Fruit fly (Drosophila melanogaster) whole organism, embryonic: ENCODE data around the gene HisCl1.

Source experiments
- BEAF-32 ChIP-seq: fragments of 200-800 bp; sonication (Bioruptor generic); optimal IDR thresholded peaks from 3 replicates; lab custom pipeline; 2017; ENCODE audit warnings: missing biosample characterization, missing genetic modification characterization, mild to moderate bottlenecking, moderate library complexity, missing genetic modification reagents
- C15 ChIP-seq: fragments of 200-800 bp; sonication (Bioruptor generic); IDR thresholded peaks from 3 replicates; pipeline ENCODE4 v1.3.6; 2022; ENCODE audit warnings: missing biosample characterization, missing genetic modification characterization
- CG10147 ChIP-seq: fragments of 200-800 bp; sonication (Bioruptor generic); optimal IDR thresholded peaks from 2 replicates; lab custom pipeline; 2019; ENCODE audit warnings: missing biosample characterization, mild to moderate bottlenecking, missing genetic modification characterization, moderate library complexity
- CG10366 ChIP-seq: fragments of 200-800 bp; sonication (Bioruptor generic); IDR thresholded peaks from 2 replicates; pipeline ENCODE4 v1.3.6; 2022; ENCODE audit warnings: missing biosample characterization, missing genetic modification characterization
- CG12769 ChIP-seq: fragments of 200-800 bp; sonication (Bioruptor generic); optimal IDR thresholded peaks from 2 replicates; lab custom pipeline; 2019; ENCODE audit warnings: missing biosample characterization, mild to moderate bottlenecking, missing genetic modification characterization, moderate library complexity
- CG16813 ChIP-seq: fragments of 200-800 bp; sonication (Bioruptor generic); IDR thresholded peaks from 3 replicates; pipeline ENCODE4 v1.3.6; 2022; ENCODE audit warnings: missing biosample characterization, missing genetic modification characterization; ENCODE audit not compliant: partially characterized antibody
- CG17568 ChIP-seq: fragments of 200-800 bp; sonication (Bioruptor generic); optimal IDR thresholded peaks from 2 replicates; lab custom pipeline; 2018; ENCODE audit warnings: missing biosample characterization, mild to moderate bottlenecking, missing genetic modification characterization, moderate library complexity
- CG1792 ChIP-seq: fragments of 200-800 bp; sonication (Bioruptor generic); optimal IDR thresholded peaks from 2 replicates; lab custom pipeline; 2016; ENCODE audit warnings: missing biosample characterization, missing genetic modification characterization
- CG1832 ChIP-seq: fragments of 200-800 bp; sonication (Bioruptor generic); optimal IDR thresholded peaks from 2 replicates; lab custom pipeline; 2017; ENCODE audit warnings: missing biosample characterization, mild to moderate bottlenecking, missing genetic modification characterization, inconsistent platforms
- CG18476 ChIP-seq: fragments of 200-800 bp; sonication (Bioruptor generic); optimal IDR thresholded peaks from 2 replicates; lab custom pipeline; 2016; ENCODE audit warnings: missing biosample characterization, mild to moderate bottlenecking, missing genetic modification characterization
- CG18599 ChIP-seq: fragments of 200-800 bp; sonication (Bioruptor generic); optimal IDR thresholded peaks from 3 replicates; lab custom pipeline; 2017; ENCODE audit warnings: missing biosample characterization, missing genetic modification characterization, mild to moderate bottlenecking, moderate library complexity, missing genetic modification reagents
- CG2199 ChIP-seq: fragments of 200-800 bp; sonication (Bioruptor generic); IDR thresholded peaks from 3 replicates; pipeline ENCODE4 v1.3.6; 2022; ENCODE audit warnings: missing biosample characterization, missing genetic modification characterization
- CG2875 ChIP-seq: fragments of 200-800 bp; sonication (Bioruptor generic); optimal IDR thresholded peaks from 2 replicates; lab custom pipeline; 2017; ENCODE audit warnings: missing biosample characterization, mild to moderate bottlenecking, missing genetic modification characterization, missing genetic modification reagents
- CG3065 ChIP-seq: fragments of 200-800 bp; sonication (Bioruptor generic); optimal IDR thresholded peaks from 2 replicates; lab custom pipeline; 2016; ENCODE audit warnings: missing biosample characterization, missing genetic modification characterization
- CG32772 ChIP-seq: fragments of 200-800 bp; sonication (Bioruptor generic); IDR thresholded peaks from 2 replicates; pipeline ENCODE4 v1.3.6; 2022; ENCODE audit warnings: missing biosample characterization, missing genetic modification characterization
- CG3281 ChIP-seq: fragments of 200-800 bp; sonication (Bioruptor generic); optimal IDR thresholded peaks from 3 replicates; lab custom pipeline; 2017; ENCODE audit warnings: missing biosample characterization, mild to moderate bottlenecking, missing genetic modification characterization
- CG34224 ChIP-seq: fragments of 200-800 bp; sonication (Bioruptor generic); IDR thresholded peaks from 3 replicates; pipeline ENCODE4 v1.3.6; 2022; ENCODE audit warnings: missing biosample characterization, missing genetic modification characterization; ENCODE audit not compliant: partially characterized antibody
- CG4854 ChIP-seq: fragments of 200-800 bp; sonication (Bioruptor generic); optimal IDR thresholded peaks from 2 replicates; lab custom pipeline; 2016; ENCODE audit warnings: missing biosample characterization, missing genetic modification characterization, inconsistent platforms
- CG8359 ChIP-seq: fragments of 200-800 bp; sonication (Bioruptor generic); optimal IDR thresholded peaks from 2 replicates; lab custom pipeline; 2017; ENCODE audit warnings: missing biosample characterization, mild to moderate bottlenecking, missing genetic modification characterization, borderline replicate concordance
- Camta ChIP-seq: fragments of 200-800 bp; sonication (Bioruptor generic); optimal IDR thresholded peaks from 2 replicates; lab custom pipeline; 2016; ENCODE audit warnings: missing biosample characterization, missing genetic modification characterization
- Doc3 ChIP-seq: fragments of 200-800 bp; sonication (Bioruptor generic); IDR thresholded peaks from 3 replicates; pipeline ENCODE4 v1.3.6; 2022; ENCODE audit warnings: missing biosample characterization, missing genetic modification characterization; ENCODE audit not compliant: partially characterized antibody
- E2f2 ChIP-seq: fragments of 200-800 bp; sonication (Bioruptor generic); IDR thresholded peaks from 2 replicates; pipeline ENCODE4 v1.3.6; 2022; ENCODE audit warnings: missing biosample characterization, missing genetic modification characterization
- ERR ChIP-seq: fragments of 200-800 bp; sonication (Bioruptor generic); optimal IDR thresholded peaks from 2 replicates; lab custom pipeline; 2016; ENCODE audit warnings: missing biosample characterization, missing genetic modification characterization
- Eip74EF ChIP-seq, 2 experiments: fragments of 200-800 bp in 1 of 2; fragments of >200 bp in 1 of 2; sonication (Bioruptor generic) in 1 of 2; optimal IDR thresholded peaks; 2 replicates each; lab custom pipeline; 2017 to 2019; ENCODE audit warnings: missing biosample characterization in 2 of 2, missing genetic modification characterization in 2 of 2, mild to moderate bottlenecking in 1 of 2, moderate library complexity in 1 of 2
- Ets65A ChIP-seq: fragments of 200-800 bp; sonication (Bioruptor generic); peaks from one replicate; lab custom pipeline; 2016; ENCODE audit warnings: missing biosample characterization, missing genetic modification characterization
- Sox102F ChIP-seq: fragments of 200-800 bp; sonication (Bioruptor generic); optimal IDR thresholded peaks from 2 replicates; lab custom pipeline; 2018; ENCODE audit warnings: missing biosample characterization, mild to moderate bottlenecking, missing genetic modification characterization, moderate library complexity
- Sry-δ ChIP-seq: fragments of 200-800 bp; sonication (Bioruptor generic); optimal IDR thresholded peaks from 2 replicates; lab custom pipeline; 2016; ENCODE audit warnings: missing biosample characterization, missing genetic modification characterization
- ap ChIP-seq: fragments of 200-800 bp; sonication (Bioruptor generic); IDR thresholded peaks from 2 replicates; pipeline ENCODE4 v1.3.6; 2022; ENCODE audit warnings: missing biosample characterization, missing genetic modification characterization
- ara ChIP-seq: fragments of 200-800 bp; sonication (Bioruptor generic); IDR thresholded peaks from 2 replicates; pipeline ENCODE4 v1.3.6; 2022; ENCODE audit warnings: missing biosample characterization, missing genetic modification characterization
- br ChIP-seq: fragments of >200 bp; optimal IDR thresholded peaks from 2 replicates; lab custom pipeline; 2017
- bsh ChIP-seq, 2 experiments: fragments of 200-800 bp; sonication (Bioruptor generic); optimal IDR thresholded peaks; 2 replicates each; lab custom pipeline; 2017 to 2018; ENCODE audit warnings: mild to moderate bottlenecking in 2 of 2, missing biosample characterization in 2 of 2, missing genetic modification characterization in 2 of 2, moderate library complexity in 1 of 2
- chinmo ChIP-seq: fragments of 200-800 bp; sonication (Bioruptor generic); IDR thresholded peaks from 4 replicates; pipeline ENCODE4 v1.3.6; 2022; ENCODE audit warnings: missing biosample characterization, missing genetic modification characterization; ENCODE audit not compliant: partially characterized antibody
- crol ChIP-seq: fragments of 200-800 bp; sonication (Bioruptor generic); IDR thresholded peaks from 2 replicates; pipeline ENCODE4 v1.3.6; 2022; ENCODE audit warnings: missing biosample characterization, missing genetic modification characterization
- gsb-n ChIP-seq: fragments of 200-800 bp; sonication (Bioruptor generic); optimal IDR thresholded peaks from 3 replicates; lab custom pipeline; 2018; ENCODE audit warnings: missing biosample characterization, mild to moderate bottlenecking, missing genetic modification characterization
- lab ChIP-seq: fragments of 200-800 bp; sonication (Bioruptor generic); optimal IDR thresholded peaks from 3 replicates; lab custom pipeline; 2017; ENCODE audit warnings: missing biosample characterization, missing genetic modification characterization, mild to moderate bottlenecking, moderate library complexity, missing genetic modification reagents
- lola ChIP-seq, 3 experiments: fragments of >200 bp in 2 of 3; fragments of 200-800 bp in 1 of 3; sonication (Bioruptor generic) in 1 of 3; optimal IDR thresholded peaks; 2 replicates each; lab custom pipeline; 2017 to 2019; ENCODE audit warnings: missing biosample characterization in 3 of 3, missing genetic modification characterization in 3 of 3, mild to moderate bottlenecking in 1 of 3, moderate library complexity in 1 of 3
- luna ChIP-seq: fragments of 200-800 bp; sonication (Bioruptor generic); optimal IDR thresholded peaks from 2 replicates; lab custom pipeline; 2016; ENCODE audit warnings: missing biosample characterization, missing genetic modification characterization
- nerfin-2 ChIP-seq: fragments of 200-800 bp; sonication (Bioruptor generic); IDR thresholded peaks from 2 replicates; pipeline ENCODE4 v1.3.6; 2022; ENCODE audit warnings: missing biosample characterization, missing genetic modification characterization; ENCODE audit not compliant: partially characterized antibody
- prd ChIP-seq, 3 experiments: fragments of >200 bp in 2 of 3; fragments of 200-800 bp in 1 of 3; sonication (Bioruptor generic) in 1 of 3; optimal IDR thresholded peaks in 2 of 3; IDR thresholded peaks in 1 of 3; 2 replicates in 2 of 3; 3 replicates in 1 of 3; pipeline versions ENCODE4 v1.3.6 to Lab custom; 2017 to 2022; ENCODE audit warnings: missing biosample characterization in 1 of 3, missing genetic modification characterization in 1 of 3
- pum ChIP-seq: fragments of 200-800 bp; sonication (Bioruptor generic); optimal IDR thresholded peaks from 2 replicates; lab custom pipeline; 2016; ENCODE audit warnings: missing biosample characterization, missing genetic modification characterization
- scrt ChIP-seq: fragments of 200-800 bp; sonication (Bioruptor generic); optimal IDR thresholded peaks from 2 replicates; lab custom pipeline; 2018; ENCODE audit warnings: missing biosample characterization, mild to moderate bottlenecking, missing genetic modification characterization, moderate library complexity
- tna ChIP-seq: fragments of 200-800 bp; sonication (Bioruptor generic); IDR thresholded peaks from 2 replicates; pipeline ENCODE4 v1.3.6; 2022; ENCODE audit warnings: missing biosample characterization, missing genetic modification characterization; ENCODE audit not compliant: partially characterized antibody
- toy ChIP-seq: fragments of 200-800 bp; sonication (Bioruptor generic); IDR thresholded peaks from 2 replicates; pipeline ENCODE4 v1.3.6; 2022; ENCODE audit warnings: missing biosample characterization, missing genetic modification characterization
- zfh1 ChIP-seq: fragments of 200-800 bp; sonication (Bioruptor generic); IDR thresholded peaks from 3 replicates; pipeline ENCODE4 v1.3.6; 2022; ENCODE audit warnings: missing biosample characterization, missing genetic modification characterization
- zfh2 ChIP-seq: fragments of 200-800 bp; sonication (Bioruptor generic); optimal IDR thresholded peaks from 2 replicates; lab custom pipeline; 2016; ENCODE audit warnings: missing biosample characterization, missing genetic modification characterization

Gene HisCl1

dm6 chr3R:11822266-11822665 is 35.3 kb downstream of the HisCl1 start, which contains the start of gene Kyat (continued):
- TF ChIP-seq zfh2 (GFP tag; lab: Kevin White, UChicago), result no peak
- peak; percentile 98 for TF ChIP-seq Doc3
- no peak for TF ChIP-seq pum
- TF ChIP-seq CG34224, result peak; percentile 99
- peak; percentile 95 for TF ChIP-seq nerfin-2 (GFP tag; lab: Robert Waterston, UW)

dm6 chr3R:11830757-11831586 is 44.0 kb downstream of the HisCl1 start:
- no peak for TF ChIP-seq CG12769 (tag; lab: Kevin White, UChicago)
- TF ChIP-seq E2f2 (GFP tag; lab: Robert Waterston, UW), result no peak
- peak; percentile 16; the same call in 1 of the 2 replicates for TF ChIP-seq crol (GFP tag; lab: Robert Waterston, UW)
- peak; percentile 98 for TF ChIP-seq CG8359 (GFP tag; lab: Kevin White, UChicago)
- TF ChIP-seq bsh (GFP tag; optimal IDR thresholded peaks at IDR 0.05; lab: Kevin White, UChicago), result peak in 1 of 2 experiments; percentile 8
- no peak for TF ChIP-seq ara
- TF ChIP-seq CG17568 (GFP tag; lab: Kevin White, UChicago), result no peak
- TF ChIP-seq CG3065, result no peak
- TF ChIP-seq CG2875, result no peak
- no peak for TF ChIP-seq CG32772 (GFP tag; lab: Robert Waterston, UW)
- TF ChIP-seq CG16813, result no peak

dm6 chr3R:11833406-11833805 is 46.4 kb downstream of the HisCl1 start:
- TF ChIP-seq Eip74EF (GFP tag; optimal IDR thresholded peaks at IDR 0.05; lab: Kevin White, UChicago) (no peak), CG10366 (GFP tag; lab: Robert Waterston, UW) (no peak), CG18599 (GFP tag; lab: Kevin White, UChicago) (peak; percentile 10), zfh1 (GFP tag; lab: Robert Waterston, UW) (0 out of 3 replicates have a peak, but pooled peaks have one; percentile 16), BEAF-32 (GFP tag; lab: Kevin White, UChicago) (no peak), Sry-δ (GFP tag; lab: Kevin White, UChicago) (no peak), pum (no peak), luna (GFP tag; lab: Kevin White, UChicago) (no peak), CG3281 (no peak), prd (optimal IDR thresholded peaks at IDR 0.05; lab: Kevin White, UChicago) (no peak), prd (GFP tag; IDR thresholded peaks at IDR 0.05; lab: Robert Waterston, UW) (no peak), lola (GFP tag; optimal IDR thresholded peaks at IDR 0.05; lab: Kevin White, UChicago) (no peak), C15 (GFP tag; lab: Robert Waterston, UW) (no peak), lab (GFP tag; lab: Kevin White, UChicago) (peak; percentile 2), CG1832 (GFP tag; lab: Kevin White, UChicago) (peak; percentile 25), scrt (peak; percentile 32), CG2199 (GFP tag; lab: Robert Waterston, UW) (no peak), toy (GFP tag; lab: Robert Waterston, UW) (no peak), Ets65A (peak; percentile 53), CG18476 (GFP tag; lab: Kevin White, UChicago) (no peak), Sox102F (GFP tag; lab: Kevin White, UChicago) (no peak), chinmo (GFP tag; lab: Robert Waterston, UW) (0 out of 4 replicates have a peak, but pooled peaks have one; percentile 14), CG4854 (GFP tag; lab: Kevin White, UChicago) (no peak), br (lab: Kevin White, UChicago) (no peak), Camta (GFP tag; lab: Kevin White, UChicago) (no peak), tna (GFP tag; lab: Robert Waterston, UW) (no peak), crol (GFP tag; lab: Robert Waterston, UW) (peak; percentile 63), gsb-n (tag; lab: Kevin White, UChicago) (no peak), CG1792 (GFP tag; lab: Kevin White, UChicago) (no peak), ap (GFP tag; lab: Robert Waterston, UW) (no peak), CG10147 (GFP tag; lab: Kevin White, UChicago) (no peak), ERR (GFP tag; lab: Kevin White, UChicago) (no peak)
